Worm (Caenorhabditis elegans) whole organism, L2 larva: ENCODE results near the gene C09E8.1.

ENCODE experiments used
- F13H6.1 ChIP-seq: sonication (generic microtip); optimal IDR thresholded peaks from 2 replicates; lab custom pipeline; 2016; ENCODE audit warnings: missing genetic modification characterization, missing compliant biosample characterization
- ama-1 ChIP-seq: fragments of 150-350 bp; optimal IDR thresholded peaks from 2 replicates; lab custom pipeline; 2018; ENCODE audit warnings: inconsistent platforms
- ceh-82 ChIP-seq: fragments of 150-350 bp; optimal IDR thresholded peaks from 2 replicates; lab custom pipeline; 2014; ENCODE audit warnings: missing biosample characterization, missing genetic modification characterization
- egl-27 ChIP-seq: sonication (generic microtip); optimal IDR thresholded peaks from 3 replicates; lab custom pipeline; 2017; ENCODE audit warnings: missing biosample characterization, missing genetic modification reagents, missing genetic modification characterization
- elt-3 ChIP-seq: sonication (generic microtip); optimal IDR thresholded peaks from 2 replicates; lab custom pipeline; 2017; ENCODE audit warnings: missing biosample characterization, missing genetic modification characterization
- lin-39 ChIP-seq: fragments of 150-350 bp; optimal IDR thresholded peaks from 2 replicates; lab custom pipeline; 2014; ENCODE audit warnings: missing biosample characterization, missing genetic modification reagents, missing genetic modification characterization
- mdl-1 ChIP-seq, 2 experiments: fragments of 150-350 bp in 1 of 2; sonication (generic microtip) in 1 of 2; optimal IDR thresholded peaks; 2 replicates each; lab custom pipeline; 2017; ENCODE audit warnings: missing biosample characterization in 2 of 2, missing genetic modification characterization in 2 of 2
- nhr-237 ChIP-seq: fragments of 150-350 bp; optimal IDR thresholded peaks from 2 replicates; lab custom pipeline; 2014; ENCODE audit warnings: missing biosample characterization, missing genetic modification characterization
- unc-39 ChIP-seq: fragments of 150-350 bp; optimal IDR thresholded peaks from 2 replicates; lab custom pipeline; 2014; ENCODE audit warnings: missing biosample characterization, missing genetic modification characterization
- unc-62 ChIP-seq: fragments of 150-350 bp; optimal IDR thresholded peaks from 2 replicates; lab custom pipeline; 2014; ENCODE audit warnings: missing biosample characterization, missing genetic modification reagents, missing genetic modification characterization
- zag-1 ChIP-seq: fragments of 150-350 bp; optimal IDR thresholded peaks from 2 replicates; lab custom pipeline; 2014; ENCODE audit warnings: missing biosample characterization, missing genetic modification characterization

DNA sequence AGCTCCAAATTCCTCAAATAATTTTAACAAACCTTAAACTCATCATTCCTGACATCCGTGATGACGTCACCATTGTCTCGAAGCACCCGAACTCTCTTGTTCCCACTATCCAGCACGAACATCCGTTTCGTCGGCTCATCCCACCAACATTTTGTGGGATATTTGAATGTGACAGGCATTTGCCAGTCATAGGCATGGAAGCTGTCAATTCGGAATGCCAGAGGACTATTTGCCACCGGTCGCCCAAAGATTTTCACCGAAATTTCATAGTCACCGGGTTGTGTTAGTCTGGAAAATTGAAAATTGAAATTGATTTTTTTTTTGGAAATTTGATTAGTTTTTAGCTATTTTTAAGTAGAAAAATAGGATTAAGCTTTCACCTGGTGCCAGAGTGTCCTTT, 40.4 kb downstream of the C09E8.1 start:
- no peak for TF ChIP-seq egl-27 (tag; lab: Kevin White, UChicago)
- TF ChIP-seq elt-3 (tag; lab: Kevin White, UChicago): no peak
- TF ChIP-seq lin-39 (tag; lab: Kevin White, UChicago): no peak
- no peak for TF ChIP-seq unc-39 (tag; lab: Kevin White, UChicago)
- no peak for TF ChIP-seq ama-1 (lab: Kevin White, UChicago)
- no peak for TF ChIP-seq F13H6.1
- TF ChIP-seq unc-62 (GFP tag; lab: Kevin White, UChicago): no peak
- no peak for TF ChIP-seq mdl-1 (tag; optimal IDR thresholded peaks at IDR 0.05; lab: Kevin White, UChicago)
- no peak for TF ChIP-seq nhr-237
- TF ChIP-seq ceh-82: no peak
- TF ChIP-seq zag-1 (tag; lab: Kevin White, UChicago): no peak
